Worm (Caenorhabditis elegans): ENCODE measurements around the gene C34F11.2.

DNA sequence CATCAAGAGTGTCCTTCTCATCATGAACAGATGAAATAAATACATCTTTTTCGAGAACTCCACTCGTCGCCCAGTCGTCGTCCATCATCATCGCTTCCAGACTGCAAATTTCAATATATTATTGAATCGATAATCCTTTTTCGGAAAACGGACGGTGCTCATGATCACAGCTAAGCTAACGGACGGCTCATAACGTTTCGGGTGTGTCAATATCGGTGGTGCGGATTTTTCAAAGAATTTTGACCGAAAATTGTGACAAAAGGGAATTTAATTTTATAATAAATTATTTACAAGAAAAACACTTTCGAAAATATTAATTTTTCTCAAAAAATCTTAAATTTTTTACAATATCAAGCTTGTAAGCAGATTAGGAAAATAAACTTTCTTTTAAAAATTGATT, 24.6 kb upstream of the C34F11.2 start, which contains the start of gene crh-2:
- TF ChIP-seq dve-1 (tag; optimal IDR thresholded peaks at IDR 0.05) (no peak), ama-1 (optimal IDR thresholded peaks at IDR 0.05) (no peak), unc-3 (GFP tag; conservative IDR thresholded peaks at IDR 0.05) (no peak), unc-3 (tag; optimal IDR thresholded peaks at IDR 0.05) (no peak), nhr-232 (tag; optimal IDR thresholded peaks at IDR 0.05) (no peak), unc-55 (GFP tag; optimal IDR thresholded peaks at IDR 0.05) (no peak), C08G9.2 (tag; optimal IDR thresholded peaks at IDR 0.05) (no peak), elt-2 (tag; optimal IDR thresholded peaks at IDR 0.05) (no peak), unc-42 (tag; optimal IDR thresholded peaks at IDR 0.05) (no peak), ceh-18 (tag; optimal IDR thresholded peaks at IDR 0.05) (no peak), unc-86 (tag; optimal IDR thresholded peaks at IDR 0.05) (no peak)

Measured in whole organism, late embryonic.